Fruit fly (Drosophila melanogaster) whole organism, embryonic: Measurements from ENCODE around the gene Lcp65Ag1.
A peak's percentile ranks its signal among the peaks of the same experiment; 100 is the strongest.

Experiments
- Ada2b ChIP-seq: fragments of 200-800 bp; sonication (Bioruptor generic); IDR thresholded peaks from 2 replicates; pipeline ENCODE4 v1.3.6; 2022; ENCODE audit warnings: missing biosample characterization, missing genetic modification characterization
- Adf1 ChIP-seq: fragments of 200-800 bp; sonication (Bioruptor generic); IDR thresholded peaks from 2 replicates; pipeline ENCODE4 v1.3.6; 2022; ENCODE audit warnings: missing biosample characterization, missing genetic modification characterization
- B-H1 ChIP-seq: fragments of 200-800 bp; sonication (Bioruptor generic); IDR thresholded peaks from 3 replicates; pipeline ENCODE4 v1.3.6; 2022; ENCODE audit warnings: missing biosample characterization, missing genetic modification characterization
- BEAF-32 ChIP-seq: fragments of 200-800 bp; sonication (Bioruptor generic); optimal IDR thresholded peaks from 3 replicates; lab custom pipeline; 2017; ENCODE audit warnings: missing biosample characterization, missing genetic modification characterization, mild to moderate bottlenecking, moderate library complexity, missing genetic modification reagents
- Blimp-1 ChIP-seq: fragments of 200-800 bp; sonication (Bioruptor generic); optimal IDR thresholded peaks from 3 replicates; lab custom pipeline; 2018; ENCODE audit warnings: missing biosample characterization, missing genetic modification characterization, mild to moderate bottlenecking, moderate library complexity, missing genetic modification reagents
- Bteb2 ChIP-seq: fragments of 200-800 bp; sonication (Bioruptor generic); optimal IDR thresholded peaks from 2 replicates; lab custom pipeline; 2016; ENCODE audit warnings: missing biosample characterization, missing genetic modification characterization
- CG10209 ChIP-seq: fragments of 200-800 bp; sonication (Bioruptor generic); optimal IDR thresholded peaks from 3 replicates; lab custom pipeline; 2017; ENCODE audit warnings: missing biosample characterization, mild to moderate bottlenecking, missing genetic modification characterization, missing genetic modification reagents
- CG10979 ChIP-seq: fragments of 200-800 bp; sonication (Bioruptor generic); optimal IDR thresholded peaks from 2 replicates; lab custom pipeline; 2018; ENCODE audit warnings: missing biosample characterization, mild to moderate bottlenecking, missing genetic modification characterization, moderate library complexity
- CG12219 ChIP-seq: fragments of 200-800 bp; sonication (Bioruptor generic); optimal IDR thresholded peaks from 3 replicates; lab custom pipeline; 2018; ENCODE audit warnings: missing biosample characterization, mild to moderate bottlenecking, missing genetic modification characterization
- CG12236 ChIP-seq: fragments of 200-800 bp; sonication (Bioruptor generic); optimal IDR thresholded peaks from 2 replicates; lab custom pipeline; 2016; ENCODE audit warnings: missing biosample characterization, missing genetic modification characterization
- CG13123 ChIP-seq: fragments of 200-800 bp; sonication (Bioruptor generic); optimal IDR thresholded peaks from 2 replicates; lab custom pipeline; 2016; ENCODE audit warnings: missing biosample characterization, missing genetic modification characterization
- CG17612 ChIP-seq: fragments of 200-800 bp; sonication (Bioruptor generic); IDR thresholded peaks from 2 replicates; pipeline ENCODE4 v1.3.6; 2022; ENCODE audit warnings: missing biosample characterization, missing genetic modification characterization
- CG1832 ChIP-seq: fragments of 200-800 bp; sonication (Bioruptor generic); optimal IDR thresholded peaks from 2 replicates; lab custom pipeline; 2017; ENCODE audit warnings: missing biosample characterization, mild to moderate bottlenecking, missing genetic modification characterization, inconsistent platforms
- CG2678 ChIP-seq: fragments of 200-800 bp; sonication (Bioruptor generic); optimal IDR thresholded peaks from 3 replicates; lab custom pipeline; 2019; ENCODE audit warnings: missing biosample characterization, mild to moderate bottlenecking, missing genetic modification characterization, moderate library complexity
- CG34376 ChIP-seq: fragments of 200-800 bp; sonication (Bioruptor generic); optimal IDR thresholded peaks from 2 replicates; lab custom pipeline; 2018; ENCODE audit warnings: missing biosample characterization, mild to moderate bottlenecking, missing genetic modification characterization
- CG3847 ChIP-seq: fragments of 200-800 bp; sonication (Bioruptor generic); IDR thresholded peaks from 2 replicates; pipeline ENCODE4 v1.3.6; 2022; ENCODE audit warnings: missing biosample characterization, missing genetic modification characterization
- CG5180 ChIP-seq: fragments of 200-800 bp; sonication (Bioruptor generic); optimal IDR thresholded peaks from 3 replicates; lab custom pipeline; 2017; ENCODE audit warnings: missing biosample characterization, missing genetic modification characterization, mild to moderate bottlenecking, moderate library complexity, missing genetic modification reagents
- CG8359 ChIP-seq: fragments of 200-800 bp; sonication (Bioruptor generic); optimal IDR thresholded peaks from 2 replicates; lab custom pipeline; 2017; ENCODE audit warnings: missing biosample characterization, mild to moderate bottlenecking, missing genetic modification characterization, borderline replicate concordance
- CG9932 ChIP-seq: fragments of 200-800 bp; sonication (Bioruptor generic); IDR thresholded peaks from 2 replicates; pipeline ENCODE4 v1.3.6; 2022; ENCODE audit warnings: missing biosample characterization, missing genetic modification characterization
- CHES-1-like ChIP-seq: fragments of 200-800 bp; sonication (Bioruptor generic); optimal IDR thresholded peaks from 2 replicates; lab custom pipeline; 2016; ENCODE audit warnings: missing biosample characterization, missing genetic modification characterization
- Camta ChIP-seq: fragments of 200-800 bp; sonication (Bioruptor generic); optimal IDR thresholded peaks from 2 replicates; lab custom pipeline; 2016; ENCODE audit warnings: missing biosample characterization, missing genetic modification characterization
- Dbx ChIP-seq: fragments of 200-800 bp; sonication (Bioruptor generic); IDR thresholded peaks from 3 replicates; pipeline ENCODE4 v1.3.6; 2022; ENCODE audit warnings: missing biosample characterization, missing genetic modification characterization
- Dip2 ChIP-seq: fragments of 200-800 bp; sonication (Bioruptor generic); IDR thresholded peaks from 2 replicates; pipeline ENCODE4 v1.3.6; 2022; ENCODE audit warnings: missing biosample characterization, missing genetic modification characterization
- Dref ChIP-seq: fragments of 200-800 bp; sonication (Bioruptor generic); IDR thresholded peaks from 2 replicates; pipeline ENCODE4 v1.3.6; 2022; ENCODE audit warnings: missing biosample characterization, missing genetic modification characterization
- Ets65A ChIP-seq: fragments of 200-800 bp; sonication (Bioruptor generic); peaks from one replicate; lab custom pipeline; 2016; ENCODE audit warnings: missing biosample characterization, missing genetic modification characterization
- Fer1 ChIP-seq: fragments of 200-800 bp; sonication (Bioruptor generic); optimal IDR thresholded peaks from 2 replicates; lab custom pipeline; 2017; ENCODE audit warnings: missing biosample characterization, mild to moderate bottlenecking, missing genetic modification characterization
- H2.0 ChIP-seq: fragments of 200-800 bp; sonication (Bioruptor generic); IDR thresholded peaks from 2 replicates; pipeline ENCODE4 v1.3.6; 2022; ENCODE audit warnings: missing biosample characterization, missing genetic modification characterization
- Hey ChIP-seq: fragments of 200-800 bp; sonication (Bioruptor generic); optimal IDR thresholded peaks from 3 replicates; lab custom pipeline; 2018; ENCODE audit warnings: missing biosample characterization, mild to moderate bottlenecking, missing genetic modification characterization
- Hmr ChIP-seq: fragments of 200-800 bp; sonication (Bioruptor generic); optimal IDR thresholded peaks from 3 replicates; lab custom pipeline; 2017; ENCODE audit warnings: mild to moderate bottlenecking, missing biosample characterization, missing genetic modification reagents, missing genetic modification characterization
- Hr3 ChIP-seq: fragments of 200-800 bp; sonication (Bioruptor generic); optimal IDR thresholded peaks from 3 replicates; lab custom pipeline; 2016; ENCODE audit warnings: missing biosample characterization, missing genetic modification characterization
- Hr78 ChIP-seq, 2 experiments: fragments of 200-800 bp in 1 of 2; fragments of >200 bp in 1 of 2; sonication (Bioruptor generic) in 1 of 2; optimal IDR thresholded peaks; 2 replicates each; lab custom pipeline; 2017 to 2019; ENCODE audit warnings: missing biosample characterization in 2 of 2, missing genetic modification characterization in 2 of 2, mild to moderate bottlenecking in 1 of 2, moderate library complexity in 1 of 2
- Med ChIP-seq: fragments of 200-800 bp; sonication (Bioruptor generic); peaks from one replicate; lab custom pipeline; 2016; ENCODE audit warnings: missing biosample characterization, missing genetic modification characterization, mild to moderate bottlenecking, inconsistent platforms, moderate library complexity
- Rx ChIP-seq: fragments of 200-800 bp; sonication (Bioruptor generic); IDR thresholded peaks from 2 replicates; pipeline ENCODE4 v1.3.6; 2022; ENCODE audit warnings: missing biosample characterization, missing genetic modification characterization
- Scr ChIP-seq: fragments of 200-800 bp; sonication (Bioruptor generic); IDR thresholded peaks from 2 replicates; pipeline ENCODE4 v1.3.6; 2022; ENCODE audit warnings: missing biosample characterization, missing genetic modification characterization; ENCODE audit not compliant: partially characterized antibody
- Sry-β ChIP-seq: fragments of 200-800 bp; sonication (Bioruptor generic); optimal IDR thresholded peaks from 2 replicates; lab custom pipeline; 2018; ENCODE audit warnings: missing biosample characterization, mild to moderate bottlenecking, missing genetic modification characterization, moderate library complexity
- Taf1 ChIP-seq: fragments of 200-800 bp; sonication (Bioruptor generic); IDR thresholded peaks from 2 replicates; pipeline ENCODE4 v1.3.6; 2022; ENCODE audit warnings: missing biosample characterization, missing genetic modification characterization
- Xrp1 ChIP-seq: fragments of 200-800 bp; sonication (Bioruptor generic); IDR thresholded peaks from 2 replicates; pipeline ENCODE4 v1.3.6; 2022; ENCODE audit warnings: missing biosample characterization, missing genetic modification characterization
- ash1 ChIP-seq: fragments of 200-800 bp; sonication (Bioruptor generic); optimal IDR thresholded peaks from 2 replicates; lab custom pipeline; 2018; ENCODE audit warnings: missing biosample characterization, mild to moderate bottlenecking, missing genetic modification characterization
- bsh ChIP-seq, 2 experiments: fragments of 200-800 bp; sonication (Bioruptor generic); optimal IDR thresholded peaks; 2 replicates each; lab custom pipeline; 2017 to 2018; ENCODE audit warnings: mild to moderate bottlenecking in 2 of 2, missing biosample characterization in 2 of 2, missing genetic modification characterization in 2 of 2, moderate library complexity in 1 of 2
- disco-r ChIP-seq: fragments of 200-800 bp; sonication (Bioruptor generic); optimal IDR thresholded peaks from 2 replicates; lab custom pipeline; 2016; ENCODE audit warnings: missing biosample characterization, missing genetic modification characterization
- dmrt11E ChIP-seq: fragments of 200-800 bp; sonication (Bioruptor generic); optimal IDR thresholded peaks from 3 replicates; lab custom pipeline; 2018; ENCODE audit warnings: missing biosample characterization, mild to moderate bottlenecking, missing genetic modification characterization, moderate library complexity
- esg ChIP-seq: fragments of 200-800 bp; sonication (Bioruptor generic); conservative IDR thresholded peaks from 2 replicates; pipeline ENCODE4 v1.3.6; 2022; ENCODE audit warnings: missing biosample characterization, missing genetic modification characterization
- gfzf ChIP-seq: fragments of 200-800 bp; sonication (Bioruptor generic); optimal IDR thresholded peaks from 2 replicates; lab custom pipeline; 2016; ENCODE audit warnings: missing biosample characterization, mild to moderate bottlenecking, missing genetic modification characterization, moderate library complexity
- her ChIP-seq: fragments of 200-800 bp; sonication (Bioruptor generic); optimal IDR thresholded peaks from 2 replicates; lab custom pipeline; 2016; ENCODE audit warnings: missing biosample characterization, missing genetic modification characterization
- ind ChIP-seq: fragments of 200-800 bp; sonication (Bioruptor generic); optimal IDR thresholded peaks from 3 replicates; lab custom pipeline; 2016; ENCODE audit warnings: missing biosample characterization, missing genetic modification characterization
- kni ChIP-seq: fragments of 200-800 bp; sonication (Bioruptor generic); optimal IDR thresholded peaks from 3 replicates; lab custom pipeline; 2017; ENCODE audit warnings: mild to moderate bottlenecking, missing biosample characterization, missing genetic modification reagents, missing genetic modification characterization
- onecut ChIP-seq: fragments of 200-800 bp; sonication (Bioruptor generic); IDR thresholded peaks from 2 replicates; pipeline ENCODE4 v1.3.6; 2022; ENCODE audit warnings: missing biosample characterization, missing genetic modification characterization
- slp2 ChIP-seq: fragments of 200-800 bp; sonication (Bioruptor generic); optimal IDR thresholded peaks from 2 replicates; lab custom pipeline; 2016; ENCODE audit warnings: missing biosample characterization, missing genetic modification characterization
- ssp ChIP-seq: fragments of 200-800 bp; sonication (Bioruptor generic); IDR thresholded peaks from 2 replicates; pipeline ENCODE4 v1.3.6; 2022; ENCODE audit warnings: missing biosample characterization, missing genetic modification characterization
- tio ChIP-seq: fragments of 200-800 bp; sonication (Bioruptor generic); optimal IDR thresholded peaks from 2 replicates; lab custom pipeline; 2017; ENCODE audit warnings: missing biosample characterization, missing genetic modification characterization, inconsistent platforms
- trh ChIP-seq: fragments of 200-800 bp; sonication (Bioruptor generic); optimal IDR thresholded peaks from 2 replicates; lab custom pipeline; 2016; ENCODE audit warnings: missing biosample characterization, missing genetic modification characterization

Gene Lcp65Ag1

dm6 chr3L:6094697-6095096 lies 40.4 kb downstream of the Lcp65Ag1 start, which contains the start of the genes CG10467 and loj (continued):
- TF ChIP-seq Hmr (GFP tag; lab: Kevin White, UChicago): peak; percentile 92
- TF ChIP-seq ssp: peak; percentile 93
- peak; percentile 77 for TF ChIP-seq kni
- TF ChIP-seq Blimp-1: peak; percentile 94
- peak; percentile 79 for TF ChIP-seq Adf1 (GFP tag; lab: Robert Waterston, UW)
- TF ChIP-seq CG3847 (GFP tag; lab: Robert Waterston, UW): peak; percentile 98
- peak; percentile 85 for TF ChIP-seq BEAF-32
- peak; percentile 90 for TF ChIP-seq Bteb2
- peak; percentile 61 for TF ChIP-seq Hey (tag; lab: Kevin White, UChicago)
- TF ChIP-seq CG8359 (GFP tag; lab: Kevin White, UChicago): peak; percentile 67
- TF ChIP-seq ash1 (GFP tag; lab: Kevin White, UChicago): peak; percentile 19
- peak; percentile 98 for TF ChIP-seq ind (GFP tag; lab: Kevin White, UChicago)
- peak in 1 of 2 experiments; percentile 97 for TF ChIP-seq bsh (GFP tag; optimal IDR thresholded peaks at IDR 0.05; lab: Kevin White, UChicago)
- TF ChIP-seq CG17612 (GFP tag; lab: Robert Waterston, UW): peak; percentile 91
- TF ChIP-seq Xrp1 (GFP tag; lab: Robert Waterston, UW): peak; percentile 97
- peak; percentile 72 for TF ChIP-seq slp2
- TF ChIP-seq gfzf (GFP tag; lab: Kevin White, UChicago): no peak
- TF ChIP-seq Scr (GFP tag; lab: Robert Waterston, UW): peak; percentile 84
- peak; percentile 98 for TF ChIP-seq Hr3
- TF ChIP-seq Hr78 (GFP tag; optimal IDR thresholded peaks at IDR 0.05; lab: Kevin White, UChicago): no peak
- TF ChIP-seq her (GFP tag; lab: Kevin White, UChicago): peak; percentile 45
- TF ChIP-seq Med (GFP tag; lab: Kevin White, UChicago): peak; percentile 94
- TF ChIP-seq CG10979 (tag; lab: Kevin White, UChicago): peak; percentile 94
- peak; percentile 95 for TF ChIP-seq CG2678 (tag; lab: Kevin White, UChicago)
- peak; percentile 95 for TF ChIP-seq trh
- TF ChIP-seq Ets65A: peak; percentile 100
- peak; percentile 47 for TF ChIP-seq Dref (GFP tag; lab: Robert Waterston, UW)
- peak; percentile 75 for TF ChIP-seq CG34376 (GFP tag; lab: Kevin White, UChicago)
- TF ChIP-seq tio (GFP tag; lab: Kevin White, UChicago): peak; percentile 96
- peak; percentile 95 for TF ChIP-seq CG10209 (GFP tag; lab: Kevin White, UChicago)
- TF ChIP-seq CG12236 (GFP tag; lab: Kevin White, UChicago): peak; percentile 41
- TF ChIP-seq Sry-β: peak; percentile 37
- TF ChIP-seq Dbx (GFP tag; lab: Robert Waterston, UW): peak; percentile 98
- TF ChIP-seq Fer1 (GFP tag; lab: Kevin White, UChicago): peak; percentile 90
- TF ChIP-seq onecut: peak; percentile 82
- peak; percentile 73 for TF ChIP-seq CG12219 (GFP tag; lab: Kevin White, UChicago)
- peak; percentile 81 for TF ChIP-seq Camta (GFP tag; lab: Kevin White, UChicago)
- TF ChIP-seq dmrt11E (tag; lab: Kevin White, UChicago): peak; percentile 98
- peak; percentile 97 for TF ChIP-seq H2.0
- peak; percentile 99 for TF ChIP-seq CG9932
- TF ChIP-seq Dip2 (GFP tag; lab: Robert Waterston, UW): peak; percentile 56; the same call in 1 of the 2 replicates
- peak; percentile 73 for TF ChIP-seq CHES-1-like
- TF ChIP-seq Rx (GFP tag; lab: Robert Waterston, UW): peak; percentile 94
- peak; percentile 5 for TF ChIP-seq disco-r (GFP tag; lab: Kevin White, UChicago)
- TF ChIP-seq CG13123: peak; percentile 92
- TF ChIP-seq Taf1 (GFP tag; lab: Robert Waterston, UW): peak; percentile 87
- TF ChIP-seq B-H1 (GFP tag; lab: Robert Waterston, UW): peak; percentile 96
- TF ChIP-seq Ada2b: peak; percentile 94
- TF ChIP-seq esg (GFP tag; lab: Robert Waterston, UW): peak; percentile 98
- TF ChIP-seq CG5180: peak; percentile 67
- TF ChIP-seq CG1832 (GFP tag; lab: Kevin White, UChicago): no peak
